Fruit fly (Drosophila melanogaster) whole organism, embryonic: Measurements from ENCODE around the gene CG10702.

Source experiments
- Aef1 ChIP-seq: fragments of 200-800 bp; sonication (Bioruptor generic); IDR thresholded peaks from 3 replicates; pipeline ENCODE4 v1.3.6; 2022; ENCODE audit warnings: missing biosample characterization, missing genetic modification characterization
- Blimp-1 ChIP-seq: fragments of 200-800 bp; sonication (Bioruptor generic); optimal IDR thresholded peaks from 3 replicates; lab custom pipeline; 2018; ENCODE audit warnings: missing biosample characterization, missing genetic modification characterization, mild to moderate bottlenecking, moderate library complexity, missing genetic modification reagents
- CG10565 ChIP-seq: fragments of 200-800 bp; sonication (Bioruptor generic); optimal IDR thresholded peaks from 3 replicates; lab custom pipeline; 2016; ENCODE audit warnings: missing biosample characterization, mild to moderate bottlenecking, missing genetic modification characterization
- CG11504 ChIP-seq: fragments of 200-800 bp; sonication (Bioruptor generic); optimal IDR thresholded peaks from 3 replicates; lab custom pipeline; 2019; ENCODE audit warnings: missing biosample characterization, mild to moderate bottlenecking, missing genetic modification characterization, moderate library complexity
- CG11723 ChIP-seq: fragments of 200-800 bp; sonication (Bioruptor generic); optimal IDR thresholded peaks from 2 replicates; lab custom pipeline; 2017; ENCODE audit warnings: missing biosample characterization, mild to moderate bottlenecking, missing genetic modification characterization
- CG12219 ChIP-seq: fragments of 200-800 bp; sonication (Bioruptor generic); optimal IDR thresholded peaks from 3 replicates; lab custom pipeline; 2018; ENCODE audit warnings: missing biosample characterization, mild to moderate bottlenecking, missing genetic modification characterization
- CG12769 ChIP-seq: fragments of 200-800 bp; sonication (Bioruptor generic); optimal IDR thresholded peaks from 2 replicates; lab custom pipeline; 2019; ENCODE audit warnings: missing biosample characterization, mild to moderate bottlenecking, missing genetic modification characterization, moderate library complexity
- CG14667 ChIP-seq: fragments of 200-800 bp; sonication (Bioruptor generic); IDR thresholded peaks from 2 replicates; pipeline ENCODE4 v1.3.6; 2022; ENCODE audit warnings: missing biosample characterization, missing genetic modification characterization
- CG15269 ChIP-seq: fragments of 200-800 bp; sonication (Bioruptor generic); optimal IDR thresholded peaks from 2 replicates; lab custom pipeline; 2018; ENCODE audit warnings: missing biosample characterization, mild to moderate bottlenecking, missing genetic modification characterization, moderate library complexity
- CG1529 ChIP-seq: fragments of 200-800 bp; sonication (Bioruptor generic); optimal IDR thresholded peaks from 3 replicates; lab custom pipeline; 2018; ENCODE audit warnings: missing biosample characterization, missing genetic modification characterization
- CG15479 ChIP-seq: fragments of 200-800 bp; sonication (Bioruptor generic); optimal IDR thresholded peaks from 3 replicates; lab custom pipeline; 2019; ENCODE audit warnings: missing biosample characterization, mild to moderate bottlenecking, missing genetic modification characterization, moderate library complexity
- CG15514 ChIP-seq: fragments of 200-800 bp; sonication (Bioruptor generic); optimal IDR thresholded peaks from 3 replicates; lab custom pipeline; 2017; ENCODE audit warnings: missing biosample characterization, missing genetic modification characterization, mild to moderate bottlenecking, moderate library complexity, missing genetic modification reagents
- CG2120 ChIP-seq: fragments of 200-800 bp; sonication (Bioruptor generic); optimal IDR thresholded peaks from 3 replicates; lab custom pipeline; 2016; ENCODE audit warnings: missing biosample characterization, missing genetic modification characterization
- CG2129 ChIP-seq: fragments of 200-800 bp; sonication (Bioruptor generic); IDR thresholded peaks from 2 replicates; pipeline ENCODE4 v1.3.6; 2022; ENCODE audit warnings: missing biosample characterization, missing genetic modification characterization; ENCODE audit not compliant: partially characterized antibody
- CG3163 ChIP-seq: fragments of 200-800 bp; sonication (Bioruptor generic); optimal IDR thresholded peaks from 3 replicates; lab custom pipeline; 2016; ENCODE audit warnings: missing biosample characterization, missing genetic modification characterization
- CG3281 ChIP-seq: fragments of 200-800 bp; sonication (Bioruptor generic); optimal IDR thresholded peaks from 3 replicates; lab custom pipeline; 2017; ENCODE audit warnings: missing biosample characterization, mild to moderate bottlenecking, missing genetic modification characterization
- CG3407 ChIP-seq: fragments of 200-800 bp; sonication (Bioruptor generic); optimal IDR thresholded peaks from 2 replicates; lab custom pipeline; 2018; ENCODE audit warnings: missing biosample characterization, mild to moderate bottlenecking, missing genetic modification characterization
- CG4404 ChIP-seq: fragments of 200-800 bp; sonication (Bioruptor generic); IDR thresholded peaks from 2 replicates; pipeline ENCODE4 v1.3.6; 2022; ENCODE audit warnings: missing biosample characterization, missing genetic modification characterization
- CG4730 ChIP-seq: fragments of 200-800 bp; sonication (Bioruptor generic); IDR thresholded peaks from 2 replicates; pipeline ENCODE4 v1.3.6; 2022; ENCODE audit warnings: missing biosample characterization, missing genetic modification characterization
- CG4854 ChIP-seq: fragments of 200-800 bp; sonication (Bioruptor generic); optimal IDR thresholded peaks from 2 replicates; lab custom pipeline; 2016; ENCODE audit warnings: missing biosample characterization, missing genetic modification characterization, inconsistent platforms
- CG8290 ChIP-seq, 3 experiments: fragments of 200-800 bp; sonication (Bioruptor generic); optimal IDR thresholded peaks; 2 replicates each; lab custom pipeline; 2016 to 2019; ENCODE audit warnings: missing biosample characterization in 3 of 3, missing genetic modification characterization in 3 of 3, mild to moderate bottlenecking in 2 of 3, moderate library complexity in 1 of 3
- Chrac-16 ChIP-seq: fragments of 200-800 bp; sonication (Bioruptor generic); optimal IDR thresholded peaks from 3 replicates; lab custom pipeline; 2016; ENCODE audit warnings: missing biosample characterization, missing genetic modification characterization
- CoRest ChIP-seq: fragments of 200-800 bp; sonication (Bioruptor generic); optimal IDR thresholded peaks from 3 replicates; lab custom pipeline; 2018; ENCODE audit warnings: missing biosample characterization, mild to moderate bottlenecking, missing genetic modification characterization, moderate library complexity
- Dip3 ChIP-seq: fragments of 200-800 bp; sonication (Bioruptor generic); optimal IDR thresholded peaks from 3 replicates; lab custom pipeline; 2016; ENCODE audit warnings: missing biosample characterization, missing genetic modification characterization
- H2.0 ChIP-seq: fragments of 200-800 bp; sonication (Bioruptor generic); IDR thresholded peaks from 2 replicates; pipeline ENCODE4 v1.3.6; 2022; ENCODE audit warnings: missing biosample characterization, missing genetic modification characterization
- HHEX ChIP-seq: fragments of 200-800 bp; sonication (Bioruptor generic); optimal IDR thresholded peaks from 3 replicates; lab custom pipeline; 2017; ENCODE audit warnings: missing biosample characterization, mild to moderate bottlenecking, missing genetic modification characterization, missing genetic modification reagents
- Hr78 ChIP-seq, 2 experiments: fragments of 200-800 bp in 1 of 2; fragments of >200 bp in 1 of 2; sonication (Bioruptor generic) in 1 of 2; optimal IDR thresholded peaks; 2 replicates each; lab custom pipeline; 2017 to 2019; ENCODE audit warnings: missing biosample characterization in 2 of 2, missing genetic modification characterization in 2 of 2, mild to moderate bottlenecking in 1 of 2, moderate library complexity in 1 of 2
- NFAT ChIP-seq: fragments of 200-800 bp; sonication (Bioruptor generic); IDR thresholded peaks from 2 replicates; pipeline ENCODE4 v1.3.6; 2022; ENCODE audit warnings: missing biosample characterization, missing genetic modification characterization
- Pdp1 ChIP-seq, 2 experiments: fragments of 200-800 bp; sonication (Bioruptor generic); optimal IDR thresholded peaks; 3 replicates each; lab custom pipeline; 2016; ENCODE audit warnings: missing biosample characterization in 2 of 2, missing genetic modification characterization in 2 of 2, mild to moderate bottlenecking in 1 of 2, moderate library complexity in 1 of 2
- bowl ChIP-seq: fragments of 200-800 bp; sonication (Bioruptor generic); IDR thresholded peaks from 2 replicates; pipeline ENCODE4 v1.3.6; 2022; ENCODE audit warnings: missing biosample characterization, missing genetic modification characterization
- chinmo ChIP-seq: fragments of 200-800 bp; sonication (Bioruptor generic); IDR thresholded peaks from 4 replicates; pipeline ENCODE4 v1.3.6; 2022; ENCODE audit warnings: missing biosample characterization, missing genetic modification characterization; ENCODE audit not compliant: partially characterized antibody
- danr ChIP-seq: fragments of 200-800 bp; sonication (Bioruptor generic); IDR thresholded peaks from 2 replicates; pipeline ENCODE4 v1.3.6; 2022; ENCODE audit warnings: missing biosample characterization, missing genetic modification characterization
- dmrt11E ChIP-seq: fragments of 200-800 bp; sonication (Bioruptor generic); optimal IDR thresholded peaks from 3 replicates; lab custom pipeline; 2018; ENCODE audit warnings: missing biosample characterization, mild to moderate bottlenecking, missing genetic modification characterization, moderate library complexity
- en ChIP-seq: fragments of 200-800 bp; sonication (Bioruptor generic); optimal IDR thresholded peaks from 2 replicates; lab custom pipeline; 2016; ENCODE audit warnings: missing biosample characterization, missing genetic modification characterization
- esg ChIP-seq: fragments of 200-800 bp; sonication (Bioruptor generic); conservative IDR thresholded peaks from 2 replicates; pipeline ENCODE4 v1.3.6; 2022; ENCODE audit warnings: missing biosample characterization, missing genetic modification characterization
- fru ChIP-seq: fragments of >200 bp; optimal IDR thresholded peaks from 2 replicates; lab custom pipeline; 2017
- gsb ChIP-seq: fragments of 200-800 bp; sonication (Bioruptor generic); IDR thresholded peaks from 2 replicates; pipeline ENCODE4 v1.3.6; 2022; ENCODE audit warnings: missing biosample characterization, missing genetic modification characterization
- ham ChIP-seq: fragments of 200-800 bp; sonication (Bioruptor generic); IDR thresholded peaks from 2 replicates; pipeline ENCODE4 v1.3.6; 2022; ENCODE audit warnings: missing biosample characterization, missing genetic modification characterization
- ind ChIP-seq: fragments of 200-800 bp; sonication (Bioruptor generic); optimal IDR thresholded peaks from 3 replicates; lab custom pipeline; 2016; ENCODE audit warnings: missing biosample characterization, missing genetic modification characterization
- lilli ChIP-seq: fragments of 200-800 bp; sonication (Bioruptor generic); optimal IDR thresholded peaks from 3 replicates; lab custom pipeline; 2016; ENCODE audit warnings: missing biosample characterization, missing genetic modification characterization
- oc ChIP-seq: fragments of 200-800 bp; sonication (Bioruptor generic); optimal IDR thresholded peaks from 2 replicates; lab custom pipeline; 2018; ENCODE audit warnings: missing biosample characterization, mild to moderate bottlenecking, missing genetic modification characterization, moderate library complexity
- p53 ChIP-seq: fragments of 200-800 bp; sonication (Bioruptor generic); optimal IDR thresholded peaks from 2 replicates; lab custom pipeline; 2016; ENCODE audit warnings: missing biosample characterization, missing genetic modification characterization
- sens ChIP-seq: fragments of 200-800 bp; sonication (Bioruptor generic); peaks from one replicate; lab custom pipeline; 2016; ENCODE audit warnings: missing biosample characterization, missing genetic modification characterization
- slp2 ChIP-seq: fragments of 200-800 bp; sonication (Bioruptor generic); optimal IDR thresholded peaks from 2 replicates; lab custom pipeline; 2016; ENCODE audit warnings: missing biosample characterization, missing genetic modification characterization
- stc ChIP-seq: fragments of 200-800 bp; sonication (Bioruptor generic); IDR thresholded peaks from 2 replicates; pipeline ENCODE4 v1.3.6; 2022; ENCODE audit warnings: missing biosample characterization, missing genetic modification characterization
- tgo ChIP-seq: fragments of 200-800 bp; sonication (Bioruptor generic); IDR thresholded peaks from 3 replicates; pipeline ENCODE4 v1.3.6; 2022; ENCODE audit warnings: missing biosample characterization, missing genetic modification characterization
- zen ChIP-seq: fragments of 200-800 bp; sonication (Bioruptor generic); optimal IDR thresholded peaks from 3 replicates; lab custom pipeline; 2018; ENCODE audit warnings: missing biosample characterization, mild to moderate bottlenecking, missing genetic modification characterization, moderate library complexity

CG10702 gene

dm6 chr2L:19021278-19022220 is 48.1 kb downstream of the CG10702 start (continued):
- TF ChIP-seq zen = peak; percentile 4
- TF ChIP-seq Chrac-16 (GFP tag; lab: Kevin White, UChicago) = peak; percentile 63
- TF ChIP-seq bowl (GFP tag; lab: Robert Waterston, UW) = no peak
- peak; percentile 76 for TF ChIP-seq CG2120 (GFP tag; lab: Kevin White, UChicago)
- TF ChIP-seq CG4730 (GFP tag; lab: Robert Waterston, UW) = 0 out of 2 replicates have a peak, but pooled peaks have one; percentile 6
- 0 out of 2 replicates have a peak, but pooled peaks have one; percentile 35 for TF ChIP-seq gsb (GFP tag; lab: Robert Waterston, UW)
- no peak for TF ChIP-seq CG3163 (GFP tag; lab: Kevin White, UChicago)
- TF ChIP-seq tgo (GFP tag; lab: Robert Waterston, UW) = peak; percentile 86
- TF ChIP-seq CG3281 (GFP tag; lab: Kevin White, UChicago) = peak; percentile 73
- no peak for TF ChIP-seq en (GFP tag; lab: Kevin White, UChicago)
- TF ChIP-seq CoRest = peak; percentile 89
- TF ChIP-seq Dip3 (GFP tag; lab: Kevin White, UChicago) = no peak
- TF ChIP-seq p53 (GFP tag; lab: Kevin White, UChicago) = no peak
- peak; percentile 85 for TF ChIP-seq CG1529
- no peak for TF ChIP-seq CG12769 (tag; lab: Kevin White, UChicago)
- peak; percentile 71 for TF ChIP-seq HHEX (GFP tag; lab: Kevin White, UChicago)
- TF ChIP-seq CG11723 (GFP tag; lab: Kevin White, UChicago) = peak; percentile 55
- TF ChIP-seq slp2 (GFP tag; lab: Kevin White, UChicago) = peak; percentile 30
- no peak for TF ChIP-seq CG10565 (GFP tag; lab: Kevin White, UChicago)
- TF ChIP-seq Hr78 (GFP tag; optimal IDR thresholded peaks at IDR 0.05; lab: Kevin White, UChicago) = peak in 1 of 2 experiments; percentile 68
- TF ChIP-seq dmrt11E (tag; lab: Kevin White, UChicago) = peak; percentile 55
- TF ChIP-seq oc (tag; lab: Kevin White, UChicago) = peak; percentile 52
- TF ChIP-seq CG3407 (GFP tag; lab: Kevin White, UChicago) = peak; percentile 58
- no peak for TF ChIP-seq CG2129 (GFP tag; lab: Robert Waterston, UW)
- no peak for TF ChIP-seq CG15479 (GFP tag; lab: Kevin White, UChicago)
- TF ChIP-seq esg (GFP tag; lab: Robert Waterston, UW) = peak; percentile 74
- TF ChIP-seq CG15514 (GFP tag; lab: Kevin White, UChicago) = peak; percentile 43
- TF ChIP-seq ham (GFP tag; lab: Robert Waterston, UW) = no peak
- TF ChIP-seq CG14667 (GFP tag; lab: Robert Waterston, UW) = peak; percentile 36
- TF ChIP-seq CG4854 = peak; percentile 17
- peak; percentile 25 for TF ChIP-seq CG8290 (GFP tag; optimal IDR thresholded peaks at IDR 0.05; lab: Kevin White, UChicago)
- TF ChIP-seq CG8290 (tag; optimal IDR thresholded peaks at IDR 0.05; lab: Kevin White, UChicago) = no peak
- TF ChIP-seq CG12219 (GFP tag; lab: Kevin White, UChicago) = peak; percentile 66
- TF ChIP-seq lilli (GFP tag; lab: Kevin White, UChicago) = peak; percentile 72
- TF ChIP-seq Pdp1 (GFP tag; optimal IDR thresholded peaks at IDR 0.05; lab: Kevin White, UChicago) = peak in 1 of 2 experiments; percentile 41
- no peak for TF ChIP-seq CG4404 (GFP tag; lab: Robert Waterston, UW)
- 0 out of 2 replicates have a peak, but pooled peaks have one; percentile 39 for TF ChIP-seq stc
- TF ChIP-seq ind = peak; percentile 57
- TF ChIP-seq Aef1 (GFP tag; lab: Robert Waterston, UW) = peak; percentile 41; the same call in 2 of the 3 replicates
- TF ChIP-seq Blimp-1 (GFP tag; lab: Kevin White, UChicago) = peak; percentile 65
- peak; percentile 86 for TF ChIP-seq CG11504 (tag; lab: Kevin White, UChicago)
- TF ChIP-seq chinmo (GFP tag; lab: Robert Waterston, UW) = 0 out of 4 replicates have a peak, but pooled peaks have one; percentile 51
- 0 out of 2 replicates have a peak, but pooled peaks have one; percentile 21 for TF ChIP-seq NFAT (GFP tag; lab: Robert Waterston, UW)
- TF ChIP-seq CG15269 (tag; lab: Kevin White, UChicago) = peak; percentile 87
- TF ChIP-seq sens (GFP tag; lab: Kevin White, UChicago) = peak; percentile 95
- TF ChIP-seq H2.0 (GFP tag; lab: Robert Waterston, UW) = no peak; the same call in 1 of the 2 replicates
- TF ChIP-seq danr (GFP tag; lab: Robert Waterston, UW) = peak; percentile 51; the same call in 1 of the 2 replicates
- no peak for TF ChIP-seq fru (lab: Kevin White, UChicago)
